Fruit fly (Drosophila melanogaster) whole organism, adult: ENCODE results near the gene CG9743.

ENCODE experiments used
- CG7045 ChIP-seq: fragments of 200-800 bp; sonication (Bioruptor generic); optimal IDR thresholded peaks from 2 replicates; lab custom pipeline; 2017; ENCODE audit warnings: missing biosample characterization, mild to moderate bottlenecking, missing genetic modification characterization
- CG7101 ChIP-seq: fragments of 200-800 bp; sonication (Bioruptor generic); optimal IDR thresholded peaks from 2 replicates; lab custom pipeline; 2018; ENCODE audit warnings: missing biosample characterization, mild to moderate bottlenecking, missing genetic modification characterization, moderate library complexity
- Hr96 ChIP-seq: fragments of 200-800 bp; sonication (Bioruptor generic); optimal IDR thresholded peaks from 2 replicates; lab custom pipeline; 2016; ENCODE audit warnings: missing biosample characterization, missing genetic modification characterization
- Mnt ChIP-seq: fragments of 200-800 bp; sonication (Bioruptor generic); optimal IDR thresholded peaks from 2 replicates; lab custom pipeline; 2016; ENCODE audit warnings: missing biosample characterization, mild to moderate bottlenecking, missing genetic modification characterization
- bab1 ChIP-seq: fragments of 200-800 bp; sonication (Bioruptor generic); optimal IDR thresholded peaks from 3 replicates; lab custom pipeline; 2019; ENCODE audit warnings: missing biosample characterization, mild to moderate bottlenecking, missing genetic modification characterization, moderate library complexity
- kay ChIP-seq: fragments of 200-800 bp; sonication (Bioruptor generic); peaks from one replicate; lab custom pipeline; 2016; ENCODE audit warnings: missing biosample characterization, missing genetic modification characterization, borderline replicate concordance
- tj ChIP-seq: fragments of 200-800 bp; sonication (Bioruptor generic); optimal IDR thresholded peaks from 3 replicates; lab custom pipeline; 2017; ENCODE audit warnings: missing biosample characterization, mild to moderate bottlenecking, missing genetic modification characterization, moderate library complexity

DNA sequence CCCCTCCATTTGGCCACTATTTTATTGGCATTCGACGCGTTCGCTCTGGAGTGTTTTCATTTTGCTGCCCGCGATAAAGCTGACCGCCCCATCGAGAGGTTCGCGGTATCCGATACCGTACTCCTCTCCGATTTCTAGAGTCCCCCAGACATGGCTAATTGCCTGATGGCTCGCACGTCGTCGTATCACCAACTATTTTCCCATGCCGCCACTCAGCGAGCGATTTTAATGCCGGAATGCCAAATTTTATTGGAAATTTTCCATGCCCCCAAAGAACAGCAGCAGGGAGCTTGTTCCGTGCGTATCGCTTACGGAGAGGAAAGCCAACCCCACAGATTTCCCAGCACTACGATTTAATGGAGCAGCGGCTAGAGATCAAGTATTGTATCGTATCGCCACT is 1.7 kb downstream of the CG9743 start:
- TF ChIP-seq bab1 (no peak), kay (GFP tag; lab: Kevin White, UChicago) (no peak), Hr96 (GFP tag; lab: Kevin White, UChicago) (no peak), CG7045 (GFP tag; lab: Kevin White, UChicago) (no peak), CG7101 (no peak), tj (peak; percentile 4), Mnt (GFP tag; lab: Kevin White, UChicago) (peak; percentile 29)
